Worm (Caenorhabditis elegans) whole organism, midembryonic: Measurements from ENCODE around the gene E02C12.9.

ENCODE experiments used
- T22C8.4 ChIP-seq: fragments of 200-800 bp; sonication (Bioruptor generic); IDR thresholded peaks from 2 replicates; pipeline ENCODE4 v1.3.6; 2022; ENCODE audit warnings: missing genetic modification characterization, missing compliant biosample characterization
- klf-2 ChIP-seq: fragments of 200-800 bp; sonication (Bioruptor generic); conservative IDR thresholded peaks from 2 replicates; pipeline ENCODE4 v1.3.6; 2022; ENCODE audit warnings: missing genetic modification reagents, missing genetic modification characterization, missing compliant biosample characterization
- ref-1 ChIP-seq: fragments of 200-800 bp; sonication (Bioruptor generic); conservative IDR thresholded peaks from 2 replicates; pipeline ENCODE4 v1.3.6; 2022; ENCODE audit warnings: missing genetic modification reagents, missing genetic modification characterization, missing compliant biosample characterization
- tab-1 ChIP-seq: fragments of 200-800 bp; sonication (Bioruptor generic); IDR thresholded peaks from 2 replicates; pipeline ENCODE4 v1.3.6; 2022; ENCODE audit warnings: missing genetic modification characterization, missing compliant biosample characterization
- ztf-29 ChIP-seq: fragments of 200-800 bp; sonication (Bioruptor generic); IDR thresholded peaks from 2 replicates; pipeline ENCODE4 v1.3.6; 2022; ENCODE audit warnings: missing genetic modification reagents, missing genetic modification characterization, missing compliant biosample characterization

ce11 chrV:9386143-9386542 lies 10.9 kb upstream of the E02C12.9 start, which contains the start of gene hum-2:
- TF ChIP-seq ztf-29 (GFP tag; lab: Robert Waterston, UW) (no peak), klf-2 (GFP tag; lab: Robert Waterston, UW) (no peak), ref-1 (GFP tag; lab: Robert Waterston, UW) (no peak), tab-1 (GFP tag; lab: Robert Waterston, UW) (no peak), T22C8.4 (GFP tag; lab: Robert Waterston, UW) (no peak)
